Worm (Caenorhabditis elegans) whole organism, late embryonic: Measurements from ENCODE around the gene sgn-1.

Experiments used
- C08G9.2 ChIP-seq: sonication (generic microtip); optimal IDR thresholded peaks from 2 replicates; lab custom pipeline; 2016; ENCODE audit warnings: mild to moderate bottlenecking, missing genetic modification characterization, moderate library complexity, missing compliant biosample characterization
- F13H6.1 ChIP-seq: sonication (generic microtip); optimal IDR thresholded peaks from 2 replicates; lab custom pipeline; 2016; ENCODE audit warnings: missing genetic modification characterization, missing compliant biosample characterization
- K09A11.1 ChIP-seq: sonication (generic microtip); optimal IDR thresholded peaks from 2 replicates; lab custom pipeline; 2017; ENCODE audit warnings: antibody characterized with exemption, mild to moderate bottlenecking, missing genetic modification characterization, missing compliant biosample characterization; ENCODE audit not compliant: insufficient read depth
- T23F11.4 ChIP-seq: fragments of 200-800 bp; sonication (Bioruptor generic); optimal IDR thresholded peaks from 2 replicates; lab custom pipeline; 2018; ENCODE audit warnings: mild to moderate bottlenecking, missing genetic modification characterization, missing compliant biosample characterization
- Y22D7AL.16 ChIP-seq: sonication (generic microtip); optimal IDR thresholded peaks from 2 replicates; lab custom pipeline; 2016; ENCODE audit warnings: missing genetic modification characterization, missing compliant biosample characterization
- ahr-1 ChIP-seq: sonication (generic microtip); optimal IDR thresholded peaks from 2 replicates; lab custom pipeline; 2016; ENCODE audit warnings: missing genetic modification characterization, missing compliant biosample characterization
- ama-1 ChIP-seq: fragments of 150-350 bp; optimal IDR thresholded peaks from 2 replicates; lab custom pipeline; 2014
- ceh-14 ChIP-seq: sonication (generic microtip); optimal IDR thresholded peaks from 2 replicates; lab custom pipeline; 2016; ENCODE audit warnings: missing genotype, missing genetic modification characterization, missing compliant biosample characterization
- ceh-18 ChIP-seq: sonication (generic microtip); optimal IDR thresholded peaks from 2 replicates; lab custom pipeline; 2016; ENCODE audit warnings: missing genetic modification characterization, missing compliant biosample characterization
- ceh-19 ChIP-seq: fragments of 200-800 bp; sonication (Bioruptor generic); optimal IDR thresholded peaks from 2 replicates; lab custom pipeline; 2018; ENCODE audit warnings: mild to moderate bottlenecking, missing genetic modification characterization, missing compliant biosample characterization
- ceh-2 ChIP-seq: sonication (generic microtip); optimal IDR thresholded peaks from 2 replicates; lab custom pipeline; 2016; ENCODE audit warnings: missing genotype, missing genetic modification characterization, missing compliant biosample characterization
- ceh-22 ChIP-seq: sonication (generic microtip); optimal IDR thresholded peaks from 2 replicates; lab custom pipeline; 2017; ENCODE audit warnings: missing biosample characterization, missing genetic modification characterization
- ceh-24 ChIP-seq: sonication (generic microtip); optimal IDR thresholded peaks from 2 replicates; lab custom pipeline; 2016; ENCODE audit warnings: mild to moderate bottlenecking, missing genetic modification characterization, missing compliant biosample characterization
- ceh-30 ChIP-seq: fragments of 150-350 bp; optimal IDR thresholded peaks from 2 replicates; lab custom pipeline; 2014; ENCODE audit warnings: missing biosample characterization, missing genetic modification characterization
- ceh-34 ChIP-seq: sonication (generic microtip); optimal IDR thresholded peaks from 2 replicates; lab custom pipeline; 2016; ENCODE audit warnings: mild to moderate bottlenecking, missing genetic modification characterization, missing compliant biosample characterization
- ceh-45 ChIP-seq: fragments of 200-800 bp; sonication (Bioruptor generic); IDR thresholded peaks from 2 replicates; pipeline ENCODE4 v1.3.6; 2022; ENCODE audit warnings: missing genetic modification reagents, missing genetic modification characterization, missing compliant biosample characterization
- ceh-48 ChIP-seq: sonication (generic microtip); optimal IDR thresholded peaks from 2 replicates; lab custom pipeline; 2016; ENCODE audit warnings: missing genetic modification characterization, inconsistent platforms, missing compliant biosample characterization
- ceh-6 ChIP-seq: fragments of 200-800 bp; sonication (Bioruptor generic); optimal IDR thresholded peaks from 2 replicates; lab custom pipeline; 2018; ENCODE audit warnings: mild to moderate bottlenecking, missing genetic modification characterization, missing compliant biosample characterization
- ceh-9 ChIP-seq: sonication (generic microtip); optimal IDR thresholded peaks from 2 replicates; lab custom pipeline; 2016; ENCODE audit warnings: mild to moderate bottlenecking, missing genetic modification characterization, inconsistent platforms, missing compliant biosample characterization
- dmd-4 ChIP-seq: sonication (generic microtip); optimal IDR thresholded peaks from 2 replicates; lab custom pipeline; 2016; ENCODE audit warnings: borderline replicate concordance, missing genetic modification characterization, missing compliant biosample characterization
- dve-1 ChIP-seq: sonication (generic microtip); optimal IDR thresholded peaks from 2 replicates; lab custom pipeline; 2017; ENCODE audit warnings: antibody characterized with exemption, mild to moderate bottlenecking, missing genetic modification characterization, missing compliant biosample characterization
- elt-4 ChIP-seq: sonication (generic microtip); optimal IDR thresholded peaks from 2 replicates; lab custom pipeline; 2016; ENCODE audit warnings: missing genetic modification characterization, missing compliant biosample characterization
- ets-4 ChIP-seq: sonication (generic microtip); optimal IDR thresholded peaks from 2 replicates; lab custom pipeline; 2016; ENCODE audit warnings: missing genetic modification characterization, missing compliant biosample characterization
- eyg-1 ChIP-seq: sonication (generic microtip); optimal IDR thresholded peaks from 2 replicates; lab custom pipeline; 2016; ENCODE audit warnings: missing genotype, missing genetic modification characterization, missing compliant biosample characterization
- fax-1 ChIP-seq: sonication (generic microtip); optimal IDR thresholded peaks from 2 replicates; lab custom pipeline; 2016; ENCODE audit warnings: missing genotype, missing genetic modification characterization, missing compliant biosample characterization
- fkh-6 ChIP-seq: sonication (generic microtip); optimal IDR thresholded peaks from 2 replicates; lab custom pipeline; 2016; ENCODE audit warnings: missing genetic modification characterization, missing compliant biosample characterization
- gmeb-2 ChIP-seq: sonication (generic microtip); optimal IDR thresholded peaks from 2 replicates; lab custom pipeline; 2016; ENCODE audit warnings: missing genetic modification characterization, inconsistent platforms, missing compliant biosample characterization
- hlh-30 ChIP-seq: sonication (generic microtip); optimal IDR thresholded peaks from 2 replicates; lab custom pipeline; 2017; ENCODE audit warnings: antibody characterized with exemption, missing genetic modification characterization, missing compliant biosample characterization; ENCODE audit not compliant: insufficient read depth
- hlh-8 ChIP-seq: sonication (generic microtip); optimal IDR thresholded peaks from 2 replicates; lab custom pipeline; 2016; ENCODE audit warnings: missing genotype, missing genetic modification characterization, missing compliant biosample characterization
- lin-11 ChIP-seq: fragments of 200-800 bp; sonication (Bioruptor generic); optimal IDR thresholded peaks from 2 replicates; lab custom pipeline; 2018; ENCODE audit warnings: mild to moderate bottlenecking, missing genetic modification characterization, missing compliant biosample characterization
- madf-2 ChIP-seq: sonication (generic microtip); optimal IDR thresholded peaks from 2 replicates; lab custom pipeline; 2017; ENCODE audit warnings: missing genetic modification characterization, missing compliant biosample characterization
- nfya-1 ChIP-seq: sonication (generic microtip); optimal IDR thresholded peaks from 2 replicates; lab custom pipeline; 2017; ENCODE audit warnings: missing genetic modification characterization, mild to moderate bottlenecking, missing compliant biosample characterization, antibody characterized with exemption, moderate library complexity
- nhr-11 ChIP-seq: fragments of 150-350 bp; optimal IDR thresholded peaks from 2 replicates; lab custom pipeline; 2014; ENCODE audit warnings: missing biosample characterization, missing genetic modification characterization
- npax-4 ChIP-seq: sonication (generic microtip); optimal IDR thresholded peaks from 2 replicates; lab custom pipeline; 2016; ENCODE audit warnings: missing genetic modification characterization, missing compliant biosample characterization
- odd-2 ChIP-seq: sonication (generic microtip); optimal IDR thresholded peaks from 2 replicates; lab custom pipeline; 2017; ENCODE audit warnings: antibody characterized with exemption, mild to moderate bottlenecking, missing genetic modification characterization, missing compliant biosample characterization
- pha-4 ChIP-seq: fragments of 150-350 bp; optimal IDR thresholded peaks from 2 replicates; lab custom pipeline; 2018; ENCODE audit warnings: missing biosample characterization, missing genetic modification reagents, missing genetic modification characterization
- pqm-1 ChIP-seq: sonication (generic microtip); optimal IDR thresholded peaks from 2 replicates; lab custom pipeline; 2016; ENCODE audit warnings: missing genetic modification characterization, missing compliant biosample characterization
- ref-2 ChIP-seq: sonication (generic microtip); optimal IDR thresholded peaks from 2 replicates; lab custom pipeline; 2016; ENCODE audit warnings: missing genetic modification characterization, missing compliant biosample characterization
- sox-4 ChIP-seq: sonication (generic microtip); optimal IDR thresholded peaks from 2 replicates; lab custom pipeline; 2017; ENCODE audit warnings: mild to moderate bottlenecking, missing genetic modification characterization, inconsistent platforms, missing compliant biosample characterization
- syd-9 ChIP-seq: sonication (generic microtip); optimal IDR thresholded peaks from 2 replicates; lab custom pipeline; 2016; ENCODE audit warnings: mild to moderate bottlenecking, missing genetic modification characterization, moderate library complexity, missing compliant biosample characterization
- tbx-7 ChIP-seq: sonication (generic microtip); optimal IDR thresholded peaks from 2 replicates; lab custom pipeline; 2016; ENCODE audit warnings: missing genotype, missing genetic modification characterization, missing compliant biosample characterization
- unc-3 ChIP-seq, 2 experiments: fragments of 200-800 bp in 1 of 2; sonication (Bioruptor generic) in 1 of 2; sonication (generic microtip) in 1 of 2; conservative IDR thresholded peaks in 1 of 2; optimal IDR thresholded peaks in 1 of 2; 2 replicates each; pipeline versions ENCODE4 v1.3.6 to Lab custom; 2016 to 2022; ENCODE audit warnings: missing compliant biosample characterization in 2 of 2, missing genetic modification characterization in 2 of 2, missing genetic modification reagents in 1 of 2
- unc-42 ChIP-seq: sonication (generic microtip); optimal IDR thresholded peaks from 2 replicates; lab custom pipeline; 2016; ENCODE audit warnings: missing genotype, missing genetic modification characterization, missing compliant biosample characterization
- unc-55 ChIP-seq: sonication (generic microtip); optimal IDR thresholded peaks from 2 replicates; lab custom pipeline; 2017; ENCODE audit warnings: missing biosample characterization, missing genetic modification reagents, missing genetic modification characterization
- unc-86 ChIP-seq: sonication (generic microtip); optimal IDR thresholded peaks from 2 replicates; lab custom pipeline; 2016; ENCODE audit warnings: missing genetic modification characterization, missing compliant biosample characterization

The sgn-1 gene

DNA sequence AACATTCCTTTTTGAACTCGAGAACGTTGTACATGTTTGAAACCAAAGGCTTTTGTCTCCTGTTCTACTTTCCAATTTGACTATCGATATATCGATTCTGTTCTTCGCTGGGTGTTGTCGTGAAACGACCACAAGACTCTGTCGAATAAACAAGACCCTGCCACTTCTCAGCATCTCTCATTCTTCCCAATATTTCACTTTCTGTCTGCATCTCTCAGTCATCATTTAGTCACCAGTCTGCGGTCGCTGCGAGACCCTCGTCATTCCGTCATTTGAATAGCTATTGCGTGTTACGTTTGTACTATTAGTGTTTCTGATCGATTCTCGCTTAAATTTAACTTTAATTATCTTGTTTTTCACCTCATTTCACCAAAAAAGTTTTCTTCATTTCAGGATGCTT, 3.9 kb upstream of the sgn-1 start (continued):
- TF ChIP-seq ref-2 (peak; percentile 50), C08G9.2 (tag; lab: Kevin White, UChicago) (no peak), ceh-6 (GFP tag; lab: Kevin White, UChicago) (no peak), ahr-1 (tag; lab: Kevin White, UChicago) (no peak), unc-86 (tag; lab: Kevin White, UChicago) (no peak), ceh-30 (tag; lab: Kevin White, UChicago) (no peak), nhr-11 (tag; lab: Kevin White, UChicago) (no peak), madf-2 (peak; percentile 1), sox-4 (tag; lab: Kevin White, UChicago) (no peak), hlh-30 (tag; lab: Kevin White, UChicago) (peak; percentile 100), ceh-2 (tag; lab: Kevin White, UChicago) (peak; percentile 66)
- TF ChIP-seq, all 69 proteins: peak for 27

DNA sequence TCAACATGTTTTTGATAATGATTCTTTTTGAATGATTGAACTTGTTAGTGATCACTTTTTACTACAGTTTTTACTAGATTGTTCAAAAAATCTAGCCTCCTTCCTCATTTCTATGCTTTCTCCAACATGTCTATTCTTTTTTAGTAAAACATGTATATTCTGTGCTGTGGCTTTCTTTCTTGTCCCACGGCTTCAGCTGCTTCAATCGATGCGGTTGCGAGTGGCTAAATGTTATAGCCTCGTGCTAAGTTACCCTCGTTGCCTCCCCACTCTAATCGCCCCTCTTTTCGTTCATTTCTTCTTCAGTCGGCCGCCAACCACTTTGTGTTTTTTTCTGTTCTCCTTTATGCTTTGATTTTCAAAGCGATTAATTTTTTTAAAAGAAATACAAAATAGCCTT, 2.4 kb upstream of the sgn-1 start:
- no peak for TF ChIP-seq ceh-19
- TF ChIP-seq unc-42 (tag; lab: Kevin White, UChicago) = peak; percentile 43
- peak; percentile 26 for TF ChIP-seq hlh-30 (tag; lab: Kevin White, UChicago)
- TF ChIP-seq sox-4 (tag; lab: Kevin White, UChicago) = no peak
- no peak for TF ChIP-seq ceh-30 (tag; lab: Kevin White, UChicago)
- no peak for TF ChIP-seq ceh-2 (tag; lab: Kevin White, UChicago)
- TF ChIP-seq tbx-7 (tag; lab: Kevin White, UChicago) = no peak
- no peak for TF ChIP-seq ceh-24 (tag; lab: Kevin White, UChicago)
- no peak for TF ChIP-seq ama-1 (lab: Kevin White, UChicago)
- TF ChIP-seq dmd-4 = no peak
- TF ChIP-seq ceh-9 (tag; lab: Kevin White, UChicago) = no peak
- no peak for TF ChIP-seq odd-2 (tag; lab: Kevin White, UChicago)
- TF ChIP-seq nfya-1 (tag; lab: Kevin White, UChicago) = peak; percentile 22
- TF ChIP-seq fax-1 (tag; lab: Kevin White, UChicago) = no peak
- TF ChIP-seq T23F11.4 = no peak
- no peak for TF ChIP-seq fkh-6 (tag; lab: Kevin White, UChicago)
- no peak for TF ChIP-seq syd-9 (tag; lab: Kevin White, UChicago)
- no peak for TF ChIP-seq ceh-45 (GFP tag; lab: Robert Waterston, UW)
- no peak for TF ChIP-seq eyg-1 (tag; lab: Kevin White, UChicago)
- TF ChIP-seq nhr-11 (tag; lab: Kevin White, UChicago) = no peak
- TF ChIP-seq ceh-48 (tag; lab: Kevin White, UChicago) = peak; percentile 27

- TF ChIP-seq K09A11.1 (tag; lab: Kevin White, UChicago) (no peak), ets-4 (tag; lab: Kevin White, UChicago) (no peak), dve-1 (tag; lab: Kevin White, UChicago) (no peak), unc-86 (tag; lab: Kevin White, UChicago) (no peak), ceh-19 (no peak), gmeb-2 (tag; lab: Kevin White, UChicago) (no peak), ceh-14 (tag; lab: Kevin White, UChicago) (no peak), ceh-18 (tag; lab: Kevin White, UChicago) (peak; percentile 65), unc-3 (GFP tag; conservative IDR thresholded peaks at IDR 0.05; lab: Robert Waterston, UW) (no peak), unc-3 (tag; optimal IDR thresholded peaks at IDR 0.05; lab: Kevin White, UChicago) (no peak), ama-1 (lab: Kevin White, UChicago) (no peak), npax-4 (tag; lab: Kevin White, UChicago) (no peak), unc-42 (tag; lab: Kevin White, UChicago) (peak; percentile 7), pqm-1 (no peak), lin-11 (tag; lab: Kevin White, UChicago) (no peak), ceh-2 (tag; lab: Kevin White, UChicago) (no peak), nfya-1 (tag; lab: Kevin White, UChicago) (peak; percentile 31), F13H6.1 (tag; lab: Kevin White, UChicago) (no peak), hlh-8 (tag; lab: Kevin White, UChicago) (no peak), Y22D7AL.16 (tag; lab: Kevin White, UChicago) (no peak), C08G9.2 (tag; lab: Kevin White, UChicago) (no peak), ceh-22 (no peak), pha-4 (tag; lab: Kevin White, UChicago) (no peak), fkh-6 (tag; lab: Kevin White, UChicago) (no peak), unc-55 (no peak), elt-4 (tag; lab: Kevin White, UChicago) (no peak), dmd-4 (no peak), syd-9 (tag; lab: Kevin White, UChicago) (no peak), ceh-34 (tag; lab: Kevin White, UChicago) (no peak), ref-2 (peak; percentile 33), odd-2 (tag; lab: Kevin White, UChicago) (no peak)
These were observed 912 bp upstream of the sgn-1 start for ce11 chrII:8784235-8784928.
